Fruit fly (Drosophila melanogaster) whole organism, prepupa: ENCODE measurements around the gene CG11878.
A peak's percentile ranks its signal among the peaks of the same experiment; 100 is the strongest.

Source experiments
- CG10631 ChIP-seq: fragments of 200-800 bp; sonication (Bioruptor generic); optimal IDR thresholded peaks from 2 replicates; lab custom pipeline; 2016; ENCODE audit warnings: missing biosample characterization, missing genetic modification characterization
- CG10669 ChIP-seq: fragments of 200-800 bp; sonication (Bioruptor generic); optimal IDR thresholded peaks from 3 replicates; lab custom pipeline; 2018; ENCODE audit warnings: missing biosample characterization, mild to moderate bottlenecking, missing genetic modification characterization, moderate library complexity
- CG11294 ChIP-seq: fragments of 200-800 bp; sonication (Bioruptor generic); IDR thresholded peaks from 2 replicates; pipeline ENCODE4 v1.3.6; 2022; ENCODE audit warnings: missing biosample characterization, missing genetic modification characterization
- CG1621 ChIP-seq: fragments of 200-800 bp; sonication (Bioruptor generic); optimal IDR thresholded peaks from 3 replicates; lab custom pipeline; 2018; ENCODE audit warnings: missing biosample characterization, mild to moderate bottlenecking, missing genetic modification characterization
- CG3032 ChIP-seq: fragments of 200-800 bp; optimal IDR thresholded peaks from 2 replicates; lab custom pipeline; 2019; ENCODE audit warnings: missing biosample characterization, mild to moderate bottlenecking, missing genetic modification characterization, moderate library complexity
- CG31627 ChIP-seq: fragments of 200-800 bp; sonication (Bioruptor generic); optimal IDR thresholded peaks from 3 replicates; lab custom pipeline; 2016; ENCODE audit warnings: missing biosample characterization, missing genetic modification characterization
- CG3919 ChIP-seq: fragments of 200-800 bp; sonication (Bioruptor generic); optimal IDR thresholded peaks from 3 replicates; lab custom pipeline; 2016; ENCODE audit warnings: missing biosample characterization, missing genetic modification characterization
- CG4318 ChIP-seq: fragments of 200-800 bp; sonication (Bioruptor generic); optimal IDR thresholded peaks from 3 replicates; lab custom pipeline; 2017; ENCODE audit warnings: missing biosample characterization, mild to moderate bottlenecking, missing genetic modification characterization
- CG6276 ChIP-seq: fragments of 200-800 bp; sonication (Bioruptor generic); optimal IDR thresholded peaks from 2 replicates; lab custom pipeline; 2017; ENCODE audit warnings: missing biosample characterization, mild to moderate bottlenecking, missing genetic modification characterization
- CG6792 ChIP-seq: fragments of 200-800 bp; sonication (Bioruptor generic); optimal IDR thresholded peaks from 3 replicates; lab custom pipeline; 2016; ENCODE audit warnings: missing biosample characterization, missing genetic modification characterization
- CG6854 ChIP-seq: fragments of 200-800 bp; sonication (Bioruptor generic); optimal IDR thresholded peaks from 2 replicates; lab custom pipeline; 2017; ENCODE audit warnings: missing biosample characterization, mild to moderate bottlenecking, missing genetic modification characterization
- CG7368 ChIP-seq: fragments of 200-800 bp; sonication (Bioruptor generic); optimal IDR thresholded peaks from 3 replicates; lab custom pipeline; 2016; ENCODE audit warnings: missing biosample characterization, missing genetic modification characterization
- CG8119 ChIP-seq: fragments of 200-800 bp; sonication (Bioruptor generic); IDR thresholded peaks from 3 replicates; pipeline ENCODE4 v1.3.6; 2022; ENCODE audit warnings: missing biosample characterization, missing genetic modification characterization
- CG8319 ChIP-seq: fragments of 200-800 bp; sonication (Bioruptor generic); optimal IDR thresholded peaks from 3 replicates; lab custom pipeline; 2016; ENCODE audit warnings: missing biosample characterization, missing genetic modification characterization
- CG8632 ChIP-seq: fragments of 200-800 bp; sonication (Bioruptor generic); optimal IDR thresholded peaks from 3 replicates; lab custom pipeline; 2016; ENCODE audit warnings: missing biosample characterization, missing genetic modification characterization
- Eip75B ChIP-seq: fragments of 200-800 bp; sonication (Bioruptor generic); optimal IDR thresholded peaks from 3 replicates; lab custom pipeline; 2016; ENCODE audit warnings: missing biosample characterization, missing genetic modification characterization
- Eip78C ChIP-seq: fragments of 200-800 bp; sonication (Bioruptor generic); peaks from one replicate; lab custom pipeline; 2016; ENCODE audit warnings: missing biosample characterization, missing genetic modification characterization
- Ets21C ChIP-seq: fragments of 200-800 bp; sonication (Bioruptor generic); optimal IDR thresholded peaks from 3 replicates; lab custom pipeline; 2016; ENCODE audit warnings: missing biosample characterization, missing genetic modification characterization
- Hr38 ChIP-seq: sonication (Bioruptor generic); optimal IDR thresholded peaks from 2 replicates; lab custom pipeline; 2016; ENCODE audit warnings: missing biosample characterization, missing genetic modification characterization
- Lpt ChIP-seq: fragments of 200-800 bp; sonication (Bioruptor generic); optimal IDR thresholded peaks from 3 replicates; lab custom pipeline; 2016; ENCODE audit warnings: missing biosample characterization, missing genetic modification characterization
- Met ChIP-seq: fragments of 200-800 bp; sonication (Bioruptor generic); optimal IDR thresholded peaks from 3 replicates; lab custom pipeline; 2016; ENCODE audit warnings: missing biosample characterization, missing genetic modification characterization
- OdsH ChIP-seq: fragments of 200-800 bp; sonication (Bioruptor generic); optimal IDR thresholded peaks from 3 replicates; lab custom pipeline; 2016; ENCODE audit warnings: missing biosample characterization, missing genetic modification characterization
- Smox ChIP-seq: fragments of 200-800 bp; sonication (Bioruptor generic); optimal IDR thresholded peaks from 3 replicates; lab custom pipeline; 2016; ENCODE audit warnings: missing biosample characterization, missing genetic modification characterization
- dac ChIP-seq: fragments of 200-800 bp; sonication (Bioruptor generic); optimal IDR thresholded peaks from 2 replicates; lab custom pipeline; 2017; ENCODE audit warnings: missing biosample characterization, mild to moderate bottlenecking, missing genetic modification characterization
- dsx ChIP-seq: fragments of 200-800 bp; optimal IDR thresholded peaks from 3 replicates; lab custom pipeline; 2019; ENCODE audit warnings: missing biosample characterization, mild to moderate bottlenecking, missing genetic modification characterization, moderate library complexity; ENCODE audit not compliant: poor library complexity, severe bottlenecking
- eg ChIP-seq: fragments of 200-800 bp; sonication (Bioruptor generic); IDR thresholded peaks from 3 replicates; pipeline ENCODE4 v1.3.6; 2022; ENCODE audit warnings: missing biosample characterization, missing genetic modification characterization
- fd59A ChIP-seq: fragments of 200-800 bp; sonication (Bioruptor generic); optimal IDR thresholded peaks from 2 replicates; lab custom pipeline; 2017; ENCODE audit warnings: missing biosample characterization, mild to moderate bottlenecking, missing genetic modification characterization, missing genetic modification reagents
- fd85E ChIP-seq: fragments of 200-800 bp; sonication (Bioruptor generic); optimal IDR thresholded peaks from 3 replicates; lab custom pipeline; 2016; ENCODE audit warnings: missing biosample characterization, missing genetic modification characterization
- fkh ChIP-seq: fragments of 200-800 bp; sonication (Bioruptor generic); optimal IDR thresholded peaks from 3 replicates; lab custom pipeline; 2017; ENCODE audit warnings: missing biosample characterization, mild to moderate bottlenecking, missing genetic modification characterization, moderate library complexity
- spab ChIP-seq: fragments of 200-800 bp; sonication (Bioruptor generic); optimal IDR thresholded peaks from 2 replicates; lab custom pipeline; 2017; ENCODE audit warnings: missing biosample characterization, mild to moderate bottlenecking, missing genetic modification characterization, missing genetic modification reagents
- ss ChIP-seq, 2 experiments: fragments of 200-800 bp; sonication (Bioruptor generic); optimal IDR thresholded peaks; 2 replicates in 1 of 2; 3 replicates in 1 of 2; lab custom pipeline; 2017 to 2018; ENCODE audit warnings: mild to moderate bottlenecking in 2 of 2, missing biosample characterization in 2 of 2, missing genetic modification characterization in 2 of 2, moderate library complexity in 1 of 2

The CG11878 gene

dm6 chr3R:25232271-25232989 lies 41.2 kb upstream of the CG11878 start, which contains the start of gene Cad96Cb (continued):
- peak; percentile 89 for TF ChIP-seq fd59A (GFP tag; lab: Kevin White, UChicago)
- peak; percentile 89 for TF ChIP-seq CG8632 (GFP tag; lab: Kevin White, UChicago)
- peak; percentile 91 for TF ChIP-seq Eip75B (GFP tag; lab: Kevin White, UChicago)
- peak; percentile 80; the same call in 2 of the 3 replicates for TF ChIP-seq eg (GFP tag; lab: Robert Waterston, UW)
- TF ChIP-seq Met (GFP tag; lab: Kevin White, UChicago), result peak; percentile 95
- peak; percentile 93 for TF ChIP-seq OdsH (GFP tag; lab: Kevin White, UChicago)
- peak; percentile 86 for TF ChIP-seq Ets21C (GFP tag; lab: Kevin White, UChicago)
- TF ChIP-seq Smox, result peak; percentile 91
- peak; percentile 91 for TF ChIP-seq dac (GFP tag; lab: Kevin White, UChicago)
- peak; percentile 80 for TF ChIP-seq CG7368
- TF ChIP-seq CG8319 (GFP tag; lab: Kevin White, UChicago), result peak; percentile 89
- peak; percentile 90 for TF ChIP-seq CG3032
- peak; percentile 92 for TF ChIP-seq Lpt (GFP tag; lab: Kevin White, UChicago)
- TF ChIP-seq CG3919, result peak; percentile 95
- peak; percentile 90 for TF ChIP-seq CG6792 (GFP tag; lab: Kevin White, UChicago)
- peak; percentile 57 for TF ChIP-seq fd85E (GFP tag; lab: Kevin White, UChicago)
- TF ChIP-seq CG4318 (GFP tag; lab: Kevin White, UChicago), result peak; percentile 95
- TF ChIP-seq Hr38 (GFP tag; lab: Kevin White, UChicago), result peak; percentile 12
- peak; percentile 94 for TF ChIP-seq CG8119 (GFP tag; lab: Robert Waterston, UW)
- TF ChIP-seq CG6854, result peak; percentile 87
- peak; percentile 80 for TF ChIP-seq dsx (GFP tag; lab: Kevin White, UChicago)
- TF ChIP-seq, all 60 proteins: peak for 59

- TF ChIP-seq CG8119 (GFP tag; lab: Robert Waterston, UW) (no peak), CG1621 (tag; lab: Kevin White, UChicago) (peak; percentile 45)
- TF ChIP-seq, all 60 proteins: peak for 1
Measured at dm6 chr3R:25235362-25235761, 38.3 kb upstream of the CG11878 start, which contains the start of gene Sil1. Gene Sil1, minus strand, starts transcription at chr3R:25235529.

dm6 chr3R:25236121-25236520 lies 37.5 kb upstream of the CG11878 start:
- TF ChIP-seq Lpt (GFP tag; lab: Kevin White, UChicago), result no peak
- no peak for TF ChIP-seq CG10669
- no peak for TF ChIP-seq CG31627 (GFP tag; lab: Kevin White, UChicago)
- TF ChIP-seq Eip78C (GFP tag; lab: Kevin White, UChicago), result peak; percentile 16
- TF ChIP-seq CG6792 (GFP tag; lab: Kevin White, UChicago), result no peak
- no peak for TF ChIP-seq CG11294
- peak; percentile 56 for TF ChIP-seq fkh (GFP tag; lab: Kevin White, UChicago)
- no peak for TF ChIP-seq CG10631 (GFP tag; lab: Kevin White, UChicago)
- TF ChIP-seq CG6276 (GFP tag; lab: Kevin White, UChicago), result no peak

- TF ChIP-seq dsx (GFP tag; lab: Kevin White, UChicago) (peak; percentile 8), CG8319 (GFP tag; lab: Kevin White, UChicago) (no peak), ss (GFP tag; optimal IDR thresholded peaks at IDR 0.05; lab: Kevin White, UChicago) (peak in 1 of 2 experiments; percentile 0), CG4318 (GFP tag; lab: Kevin White, UChicago) (no peak), spab (no peak)
Measured at dm6 chr3R:25237314-25237713, 36.3 kb upstream of the CG11878 start, which contains the start of gene Jhbp7. Gene Jhbp7, plus strand, starts transcription at chr3R:25237614.
